Worm (Caenorhabditis elegans) whole organism, young adult: ENCODE measurements around the gene lido-11.

Experiments
- F10E7.11 ChIP-seq: sonication (generic microtip); optimal IDR thresholded peaks from 2 replicates; lab custom pipeline; 2017; ENCODE audit warnings: mild to moderate bottlenecking, missing genetic modification characterization, moderate library complexity, missing compliant biosample characterization
- F37B4.10 ChIP-seq: fragments of 200-800 bp; sonication (Bioruptor generic); IDR thresholded peaks from 2 replicates; pipeline ENCODE4 v1.3.6; 2022; ENCODE audit warnings: missing genetic modification characterization, missing compliant biosample characterization
- F55B11.4 ChIP-seq: sonication (generic microtip); optimal IDR thresholded peaks from 2 replicates; lab custom pipeline; 2016; ENCODE audit warnings: missing compliant biosample characterization, missing genetic modification characterization, borderline replicate concordance; ENCODE audit not compliant: insufficient read depth
- F57C9.4 ChIP-seq: sonication (generic microtip); optimal IDR thresholded peaks from 2 replicates; lab custom pipeline; 2017; ENCODE audit warnings: mild to moderate bottlenecking, missing genetic modification characterization, missing compliant biosample characterization
- T07F8.4 ChIP-seq: sonication (generic microtip); optimal IDR thresholded peaks from 2 replicates; lab custom pipeline; 2016; ENCODE audit warnings: mild to moderate bottlenecking, missing genetic modification characterization, moderate library complexity, missing compliant biosample characterization
- Y53F4B.3 ChIP-seq: fragments of 200-800 bp; sonication (Bioruptor generic); IDR thresholded peaks from 2 replicates; pipeline ENCODE4 v1.3.6; 2022; ENCODE audit warnings: missing genetic modification reagents, missing genetic modification characterization, missing compliant biosample characterization
- Y53G8AR.9 ChIP-seq: fragments of 200-800 bp; sonication (Bioruptor generic); conservative IDR thresholded peaks from 2 replicates; pipeline ENCODE4 v1.3.6; 2022; ENCODE audit warnings: missing genetic modification reagents, missing genetic modification characterization, missing compliant biosample characterization
- Y56A3A.18 ChIP-seq: fragments of 200-800 bp; sonication (Bioruptor generic); IDR thresholded peaks from 2 replicates; pipeline ENCODE4 v1.3.6; 2022; ENCODE audit warnings: missing genetic modification reagents, missing genetic modification characterization, missing compliant biosample characterization
- Y95B8A.8 ChIP-seq: fragments of 200-800 bp; sonication (Bioruptor generic); IDR thresholded peaks from 2 replicates; pipeline ENCODE4 v1.3.6; 2022; ENCODE audit warnings: missing genetic modification reagents, missing genetic modification characterization, missing compliant biosample characterization
- aptf-2 ChIP-seq: fragments of 200-800 bp; sonication (Bioruptor generic); conservative IDR thresholded peaks from 2 replicates; pipeline ENCODE4 v1.3.6; 2022; ENCODE audit warnings: missing genetic modification reagents, missing genetic modification characterization, missing compliant biosample characterization
- aptf-3 ChIP-seq: fragments of 200-800 bp; sonication (Bioruptor generic); IDR thresholded peaks from 2 replicates; pipeline ENCODE4 v1.3.6; 2022; ENCODE audit warnings: missing genetic modification characterization, missing compliant biosample characterization
- attf-5 ChIP-seq: fragments of 200-800 bp; sonication (Bioruptor generic); optimal IDR thresholded peaks from 2 replicates; lab custom pipeline; 2018; ENCODE audit warnings: mild to moderate bottlenecking, missing genetic modification characterization, missing compliant biosample characterization
- attf-6 ChIP-seq: fragments of 200-800 bp; sonication (Bioruptor generic); IDR thresholded peaks from 2 replicates; pipeline ENCODE4 v1.3.6; 2022; ENCODE audit warnings: missing genetic modification reagents, missing genetic modification characterization, missing compliant biosample characterization
- bed-2 ChIP-seq: fragments of 200-800 bp; sonication (Bioruptor generic); IDR thresholded peaks from 2 replicates; pipeline ENCODE4 v1.3.6; 2022; ENCODE audit warnings: missing genetic modification reagents, missing genetic modification characterization, missing compliant biosample characterization
- cebp-1 ChIP-seq, 2 experiments: fragments of 200-800 bp in 1 of 2; sonication (Bioruptor generic) in 1 of 2; sonication (generic microtip) in 1 of 2; IDR thresholded peaks in 1 of 2; optimal IDR thresholded peaks in 1 of 2; 2 replicates each; pipeline versions ENCODE4 v1.3.6 to Lab custom; 2017 to 2022; ENCODE audit warnings: missing compliant biosample characterization in 2 of 2, missing genetic modification characterization in 2 of 2, mild to moderate bottlenecking in 1 of 2, missing genetic modification reagents in 1 of 2, moderate library complexity in 1 of 2
- cebp-2 ChIP-seq: fragments of 200-800 bp; sonication (Bioruptor generic); IDR thresholded peaks from 2 replicates; pipeline ENCODE4 v1.3.6; 2022; ENCODE audit warnings: missing genetic modification characterization, missing compliant biosample characterization
- dox-1 ChIP-seq: fragments of 200-800 bp; sonication (Bioruptor generic); IDR thresholded peaks from 2 replicates; pipeline ENCODE4 v1.3.6; 2022; ENCODE audit warnings: missing genetic modification reagents, missing genetic modification characterization, missing compliant biosample characterization
- dpl-1 ChIP-seq: fragments of 150-350 bp; optimal IDR thresholded peaks from 2 replicates; lab custom pipeline; 2014; ENCODE audit warnings: missing biosample characterization, missing genetic modification reagents, missing genetic modification characterization
- gei-17 ChIP-seq: fragments of 200-800 bp; sonication (Bioruptor generic); optimal IDR thresholded peaks from 2 replicates; lab custom pipeline; 2018; ENCODE audit warnings: mild to moderate bottlenecking, missing genetic modification characterization, missing compliant biosample characterization
- him-1 ChIP-seq: sonication (generic microtip); optimal IDR thresholded peaks from 2 replicates; lab custom pipeline; 2016; ENCODE audit warnings: missing genotype, missing genetic modification reagents, missing genetic modification characterization, missing compliant biosample characterization
- lag-1 ChIP-seq: fragments of 200-800 bp; sonication (Bioruptor generic); IDR thresholded peaks from 2 replicates; pipeline ENCODE4 v1.3.6; 2022; ENCODE audit warnings: missing genetic modification reagents, missing genetic modification characterization, missing compliant biosample characterization
- let-526 ChIP-seq: fragments of 200-800 bp; sonication (Bioruptor generic); IDR thresholded peaks from 2 replicates; pipeline ENCODE4 v1.3.6; 2022; ENCODE audit warnings: missing genetic modification reagents, missing genetic modification characterization, missing compliant biosample characterization
- lin-40 ChIP-seq: sonication (generic microtip); optimal IDR thresholded peaks from 2 replicates; lab custom pipeline; 2016; ENCODE audit warnings: missing genetic modification characterization, mild to moderate bottlenecking, missing compliant biosample characterization, missing genotype, missing genetic modification reagents
- lsy-27 ChIP-seq: sonication (generic microtip); optimal IDR thresholded peaks from 2 replicates; lab custom pipeline; 2017; ENCODE audit warnings: missing genetic modification characterization, mild to moderate bottlenecking, missing compliant biosample characterization, antibody characterized with exemption, missing genotype, borderline replicate concordance; ENCODE audit not compliant: insufficient read depth
- mcd-1 ChIP-seq: fragments of 200-800 bp; sonication (Bioruptor generic); IDR thresholded peaks from 2 replicates; pipeline ENCODE4 v1.3.6; 2022; ENCODE audit warnings: missing genetic modification reagents, missing genetic modification characterization, missing compliant biosample characterization
- mes-4 ChIP-seq: sonication (generic microtip); optimal IDR thresholded peaks from 2 replicates; lab custom pipeline; 2016; ENCODE audit warnings: missing genotype, missing genetic modification characterization, missing compliant biosample characterization
- nfyb-1 ChIP-seq: fragments of 200-800 bp; sonication (Bioruptor generic); IDR thresholded peaks from 2 replicates; pipeline ENCODE4 v1.3.6; 2022; ENCODE audit warnings: missing genetic modification reagents, missing genetic modification characterization, missing compliant biosample characterization
- nhr-120 ChIP-seq: fragments of 200-800 bp; sonication (Bioruptor generic); IDR thresholded peaks from 2 replicates; pipeline ENCODE4 v1.3.6; 2022; ENCODE audit warnings: missing genetic modification characterization, missing compliant biosample characterization
- nhr-27 ChIP-seq: fragments of 200-800 bp; sonication (Bioruptor generic); optimal IDR thresholded peaks from 2 replicates; lab custom pipeline; 2018; ENCODE audit warnings: mild to moderate bottlenecking, missing genetic modification characterization, moderate library complexity, missing compliant biosample characterization
- repo-1 ChIP-seq: sonication (generic microtip); optimal IDR thresholded peaks from 2 replicates; lab custom pipeline; 2017; ENCODE audit warnings: mild to moderate bottlenecking, missing genetic modification characterization, missing compliant biosample characterization
- rpc-1 ChIP-seq, 2 experiments: fragments of 150-350 bp in 1 of 2; sonication (generic microtip) in 1 of 2; optimal IDR thresholded peaks; 2 replicates each; lab custom pipeline; 2014 to 2018; ENCODE audit warnings: missing biosample characterization in 1 of 2, missing genetic modification characterization in 1 of 2, missing genetic modification reagents in 1 of 2, missing genotype in 1 of 2
- sea-2 ChIP-seq: fragments of 200-800 bp; sonication (Bioruptor generic); IDR thresholded peaks from 2 replicates; pipeline ENCODE4 v1.3.6; 2022; ENCODE audit warnings: missing genetic modification characterization, missing compliant biosample characterization
- zfh-2 ChIP-seq: fragments of 200-800 bp; sonication (Bioruptor generic); conservative IDR thresholded peaks from 2 replicates; pipeline ENCODE4 v1.3.6; 2022; ENCODE audit warnings: missing genetic modification reagents, missing genetic modification characterization, missing compliant biosample characterization
- ztf-18 ChIP-seq: sonication (generic microtip); optimal IDR thresholded peaks from 2 replicates; lab custom pipeline; 2016; ENCODE audit warnings: missing genotype, mild to moderate bottlenecking, missing genetic modification characterization, missing compliant biosample characterization
- ztf-25 ChIP-seq: fragments of 200-800 bp; sonication (Bioruptor generic); IDR thresholded peaks from 2 replicates; pipeline ENCODE4 v1.3.6; 2022; ENCODE audit warnings: missing genetic modification reagents, missing genetic modification characterization, missing compliant biosample characterization
- ztf-26 ChIP-seq: sonication (generic microtip); optimal IDR thresholded peaks from 2 replicates; lab custom pipeline; 2017; ENCODE audit warnings: missing genetic modification characterization, missing compliant biosample characterization
- ztf-28 ChIP-seq: fragments of 200-800 bp; sonication (Bioruptor generic); IDR thresholded peaks from 2 replicates; pipeline ENCODE4 v1.3.6; 2022; ENCODE audit warnings: missing genetic modification reagents, missing genetic modification characterization, missing compliant biosample characterization

The lido-11 gene

DNA sequence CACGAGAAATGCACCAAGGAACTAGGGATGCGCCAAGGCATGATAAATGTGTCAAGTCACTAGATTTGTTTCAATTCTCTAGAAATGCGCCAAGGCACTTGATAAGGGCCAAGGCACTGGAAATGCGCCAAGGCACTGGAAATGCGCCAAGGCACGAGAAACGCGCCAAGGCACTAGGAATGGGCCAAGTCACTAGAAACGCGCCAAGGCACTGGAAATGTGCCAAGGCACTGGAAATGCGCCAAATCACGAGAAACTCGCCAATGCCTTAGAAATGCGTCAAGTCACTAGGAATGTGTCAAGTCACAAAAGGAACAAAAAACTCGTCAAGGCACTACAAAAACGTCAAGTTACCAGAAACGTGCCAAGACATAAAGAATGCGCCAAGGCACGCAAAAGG is 32.6 kb downstream of the lido-11 start:
- TF ChIP-seq aptf-2 (GFP tag; lab: Robert Waterston, UW) = no peak
- 0 out of 2 replicates have a peak, but pooled peaks have one; percentile 14 for TF ChIP-seq Y95B8A.8 (GFP tag; lab: Robert Waterston, UW)
- TF ChIP-seq nfyb-1 (GFP tag; lab: Robert Waterston, UW) = no peak
- peak; percentile 80 for TF ChIP-seq ztf-26 (tag; lab: Kevin White, UChicago)
- TF ChIP-seq aptf-3 (GFP tag; lab: Robert Waterston, UW) = no peak
- peak; percentile 41 for TF ChIP-seq mcd-1 (GFP tag; lab: Robert Waterston, UW)
- TF ChIP-seq gei-17 (GFP tag; lab: Kevin White, UChicago) = peak; percentile 9
- TF ChIP-seq ztf-18 (tag; lab: Kevin White, UChicago) = peak; percentile 89
- TF ChIP-seq cebp-1 (GFP tag; IDR thresholded peaks at IDR 0.05; lab: Robert Waterston, UW) = no peak
- peak; percentile 9 for TF ChIP-seq cebp-1 (tag; optimal IDR thresholded peaks at IDR 0.05; lab: Kevin White, UChicago)
- peak; percentile 30 for TF ChIP-seq lin-40
- no peak for TF ChIP-seq dox-1 (GFP tag; lab: Robert Waterston, UW)
- peak; percentile 5 for TF ChIP-seq attf-5 (GFP tag; lab: Kevin White, UChicago)
- no peak for TF ChIP-seq nhr-120 (GFP tag; lab: Robert Waterston, UW)
- TF ChIP-seq zfh-2 (GFP tag; lab: Robert Waterston, UW) = no peak
- no peak for TF ChIP-seq attf-6 (GFP tag; lab: Robert Waterston, UW)
- no peak for TF ChIP-seq T07F8.4 (tag; lab: Kevin White, UChicago)

DNA sequence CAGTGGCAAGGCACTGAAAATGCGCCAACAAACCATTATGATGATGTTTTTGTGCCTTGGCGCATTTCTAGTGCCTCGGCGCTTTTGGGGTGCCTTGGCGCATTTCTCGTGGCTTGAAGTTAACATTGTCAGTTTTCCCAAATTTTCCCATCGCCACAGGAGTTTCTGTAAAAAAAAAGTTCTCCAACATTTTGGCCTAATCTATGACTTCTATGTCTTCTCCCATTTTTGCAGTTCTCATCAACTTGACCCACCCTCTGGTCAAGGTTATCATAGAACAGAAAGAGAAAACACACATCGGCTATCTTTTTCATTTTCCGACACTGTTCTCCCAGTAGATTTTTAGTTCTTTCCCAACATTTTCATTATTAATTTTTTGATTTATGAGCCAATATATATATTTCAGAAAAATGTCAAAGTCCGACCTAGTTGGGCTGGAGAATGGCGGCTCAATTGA is 34.7 kb downstream of the lido-11 start, which contains the start of the genes B0454.26 and B0454.5:
TSS of gene B0454.26 (minus strand) at position 101 of the 457 bp plus-strand sequence.
TSS of gene B0454.5 (plus strand) at position 407 of the 457 bp plus-strand sequence.
- no peak for TF ChIP-seq F10E7.11 (tag; lab: Kevin White, UChicago)
- peak; percentile 28 for TF ChIP-seq ztf-18 (tag; lab: Kevin White, UChicago)
- TF ChIP-seq F37B4.10 (GFP tag; lab: Robert Waterston, UW) = 0 out of 2 replicates have a peak, but pooled peaks have one; percentile 50

DNA sequence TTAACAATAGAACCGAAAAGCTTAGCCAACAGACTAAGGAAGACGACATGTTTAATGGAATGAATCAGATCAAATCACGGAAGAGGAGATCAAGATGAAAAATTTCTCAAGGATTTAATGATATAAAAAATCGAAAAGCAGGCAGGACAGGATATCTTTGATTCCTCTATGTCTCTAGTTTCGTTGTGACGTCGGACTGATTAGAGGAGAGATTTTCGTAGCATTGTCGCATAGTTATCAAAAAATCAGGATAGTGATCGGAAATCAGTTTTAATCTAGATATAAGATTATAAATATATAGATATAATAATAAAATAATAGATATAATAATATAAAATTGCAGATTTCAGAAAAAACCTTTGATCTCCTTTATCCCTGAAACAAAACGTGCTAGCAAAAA is 39.6 kb downstream of the lido-11 start, which contains the start of gene B0454.8:
TSS of gene B0454.8 (minus strand) at position 101 of the 400 bp plus-strand sequence.
- no peak for TF ChIP-seq mes-4 (tag; lab: Kevin White, UChicago)
- TF ChIP-seq nfyb-1 (GFP tag; lab: Robert Waterston, UW) = no peak
- no peak for TF ChIP-seq nhr-27 (tag; lab: Kevin White, UChicago)
- no peak for TF ChIP-seq lsy-27
- no peak for TF ChIP-seq dpl-1 (GFP tag; lab: Kevin White, UChicago)

DNA sequence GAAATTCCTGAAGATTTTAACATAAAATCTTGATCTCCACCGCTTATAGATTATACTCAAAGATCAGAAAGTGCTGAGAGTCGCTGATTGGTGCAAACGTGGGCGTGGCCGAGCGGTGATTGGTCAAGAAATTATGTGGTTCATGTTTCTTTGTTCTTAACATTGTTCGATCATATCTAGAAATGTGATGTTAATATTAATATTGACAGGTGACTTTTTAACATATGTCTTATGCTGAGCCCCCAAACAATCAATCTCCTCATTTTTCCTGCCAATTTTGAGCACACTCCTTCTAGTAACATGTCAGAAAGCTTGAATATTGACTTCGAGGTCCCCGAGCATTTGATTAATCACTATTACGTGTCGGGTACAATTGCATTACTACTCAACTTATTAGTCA is 40.3 kb downstream of the lido-11 start, which contains the start of gene sri-29:
TSS of gene sri-29 (plus strand) at position 301 of the 400 bp plus-strand sequence.
- TF ChIP-seq rpc-1 (optimal IDR thresholded peaks at IDR 0.05; lab: Kevin White, UChicago) (no peak), rpc-1 (tag; optimal IDR thresholded peaks at IDR 0.05; lab: Kevin White, UChicago) (no peak), cebp-2 (no peak), Y56A3A.18 (GFP tag; lab: Robert Waterston, UW) (no peak), bed-2 (GFP tag; lab: Robert Waterston, UW) (no peak), Y53G8AR.9 (no peak), ztf-25 (GFP tag; lab: Robert Waterston, UW) (no peak), dpl-1 (GFP tag; lab: Kevin White, UChicago) (no peak), lag-1 (GFP tag; lab: Robert Waterston, UW) (no peak), ztf-28 (GFP tag; lab: Robert Waterston, UW) (no peak), Y95B8A.8 (GFP tag; lab: Robert Waterston, UW) (no peak), Y53F4B.3 (GFP tag; lab: Robert Waterston, UW) (no peak), F55B11.4 (tag; lab: Kevin White, UChicago) (no peak), repo-1 (tag; lab: Kevin White, UChicago) (no peak), F57C9.4 (tag; lab: Kevin White, UChicago) (no peak), him-1 (tag; lab: Kevin White, UChicago) (no peak), gei-17 (GFP tag; lab: Kevin White, UChicago) (no peak), sea-2 (GFP tag; lab: Robert Waterston, UW) (no peak), let-526 (GFP tag; lab: Robert Waterston, UW) (no peak)
